Fruit fly (Drosophila melanogaster): ENCODE measurements around the gene Arp8.

Arp8 gene

dm6 chrX:17886449-17887207, 26.0 kb upstream of the Arp8 start (continued):
- peak; percentile 12 for TF ChIP-seq CG7368 (GFP tag; optimal IDR thresholded peaks at IDR 0.05)
- TF ChIP-seq Ets21C (GFP tag; optimal IDR thresholded peaks at IDR 0.05): no peak
- no peak for TF ChIP-seq CG31627 (GFP tag; optimal IDR thresholded peaks at IDR 0.05)
- no peak for TF ChIP-seq cyc (GFP tag; optimal IDR thresholded peaks at IDR 0.05)
- no peak; the same call in 1 of the 2 replicates for TF ChIP-seq Gug (GFP tag; IDR thresholded peaks at IDR 0.05)
- TF ChIP-seq fd85E (GFP tag; optimal IDR thresholded peaks at IDR 0.05): no peak
- peak; percentile 16 for TF ChIP-seq Eip93F (GFP tag; optimal IDR thresholded peaks at IDR 0.05)
- peak; percentile 8 for TF ChIP-seq achi (GFP tag; optimal IDR thresholded peaks at IDR 0.05)
- TF ChIP-seq CG1621 (tag; optimal IDR thresholded peaks at IDR 0.05): peak; percentile 61
- peak; percentile 48 for TF ChIP-seq CG10669 (GFP tag; optimal IDR thresholded peaks at IDR 0.05)
- TF ChIP-seq Sox15 (GFP tag; optimal IDR thresholded peaks at IDR 0.05): no peak
- TF ChIP-seq Sox102F (GFP tag; optimal IDR thresholded peaks at IDR 0.05): peak; percentile 35
- TF ChIP-seq ss (GFP tag; optimal IDR thresholded peaks at IDR 0.05): peak; percentile 92 to 93
- peak; percentile 44 for TF ChIP-seq fd59A (GFP tag; optimal IDR thresholded peaks at IDR 0.05)
- TF ChIP-seq Hr4 (GFP tag; optimal IDR thresholded peaks at IDR 0.05): peak; percentile 2
- TF ChIP-seq eg (GFP tag; IDR thresholded peaks at IDR 0.05): peak; percentile 53

- TF ChIP-seq CG7368 (GFP tag; optimal IDR thresholded peaks at IDR 0.05): no peak
- no peak for TF ChIP-seq CG15336 (GFP tag; IDR thresholded peaks at IDR 0.05)
- no peak for TF ChIP-seq Eip78C (GFP tag)
- no peak for TF ChIP-seq lz (GFP tag; optimal IDR thresholded peaks at IDR 0.05)
- TF ChIP-seq CG11902 (GFP tag; optimal IDR thresholded peaks at IDR 0.05): no peak
- no peak for TF ChIP-seq CG11762 (GFP tag; optimal IDR thresholded peaks at IDR 0.05; ENCODE audit: insufficient read depth)
These were observed 25.5 kb upstream of the Arp8 start for dm6 chrX:17886107-17886448.

dm6 chrX:17885295-17885694, 24.7 kb upstream of the Arp8 start:
- TF ChIP-seq svp (GFP tag): peak; percentile 50
- TF ChIP-seq vri (GFP tag; optimal IDR thresholded peaks at IDR 0.05): peak; percentile 21
- no peak for TF ChIP-seq Hr4 (GFP tag; optimal IDR thresholded peaks at IDR 0.05)

- TF ChIP-seq Hr38 (GFP tag; optimal IDR thresholded peaks at IDR 0.05): no peak
- TF ChIP-seq fkh (GFP tag; optimal IDR thresholded peaks at IDR 0.05): no peak
- no peak for TF ChIP-seq Sox102F (GFP tag; optimal IDR thresholded peaks at IDR 0.05)
- TF ChIP-seq CG11294 (GFP tag; IDR thresholded peaks at IDR 0.05): no peak
- no peak for TF ChIP-seq CG10631 (GFP tag; optimal IDR thresholded peaks at IDR 0.05)
- TF ChIP-seq CG1621 (tag; optimal IDR thresholded peaks at IDR 0.05): no peak
- TF ChIP-seq CG7368 (GFP tag; optimal IDR thresholded peaks at IDR 0.05): no peak
- no peak for TF ChIP-seq spab (GFP tag; optimal IDR thresholded peaks at IDR 0.05)
- TF ChIP-seq Ets96B (tag; optimal IDR thresholded peaks at IDR 0.05): no peak
These were observed 24.0 kb upstream of the Arp8 start for dm6 chrX:17884567-17884966.

dm6 chrX:17883418-17883817, 22.8 kb upstream of the Arp8 start, which contains the start of gene CG12985:
CG12985 (plus strand) TSS chrX:17883718.
- TF ChIP-seq Eip75B (GFP tag; optimal IDR thresholded peaks at IDR 0.05): no peak
- TF ChIP-seq CG15336 (GFP tag; IDR thresholded peaks at IDR 0.05): no peak
- TF ChIP-seq CG8319 (GFP tag; optimal IDR thresholded peaks at IDR 0.05): no peak
- TF ChIP-seq svp (GFP tag): no peak
- TF ChIP-seq dsx (GFP tag; optimal IDR thresholded peaks at IDR 0.05; ENCODE audit: poor library complexity, severe bottlenecking): no peak
- TF ChIP-seq achi (GFP tag; optimal IDR thresholded peaks at IDR 0.05): no peak
- TF ChIP-seq ss (GFP tag; optimal IDR thresholded peaks at IDR 0.05): no peak
- TF ChIP-seq salr (GFP tag; optimal IDR thresholded peaks at IDR 0.05): no peak
- TF ChIP-seq fkh (GFP tag; optimal IDR thresholded peaks at IDR 0.05): no peak
- no peak for TF ChIP-seq pdm3 (GFP tag; optimal IDR thresholded peaks at IDR 0.05)
- TF ChIP-seq Sox102F (GFP tag; optimal IDR thresholded peaks at IDR 0.05): no peak
- no peak for TF ChIP-seq CG6854 (GFP tag; optimal IDR thresholded peaks at IDR 0.05)
- no peak for TF ChIP-seq CG6163 (GFP tag; IDR thresholded peaks at IDR 0.05)
- no peak for TF ChIP-seq cyc (GFP tag; optimal IDR thresholded peaks at IDR 0.05)
- TF ChIP-seq Hr4 (GFP tag; optimal IDR thresholded peaks at IDR 0.05): no peak
- TF ChIP-seq CG9139 (GFP tag; optimal IDR thresholded peaks at IDR 0.05): no peak
- no peak for TF ChIP-seq Eip93F (GFP tag; optimal IDR thresholded peaks at IDR 0.05)
- TF ChIP-seq CG11294 (GFP tag; IDR thresholded peaks at IDR 0.05): no peak
- TF ChIP-seq CG10631 (GFP tag; optimal IDR thresholded peaks at IDR 0.05): no peak

All from whole organism, prepupa.